Worm (Caenorhabditis elegans) whole organism, L2 larva: ENCODE data around the gene F57C7.4.
A peak's percentile ranks its signal among the peaks of the same experiment; 100 is the strongest.

Experiments
- R02D3.7 ChIP-seq: fragments of 150-350 bp; optimal IDR thresholded peaks from 2 replicates; lab custom pipeline; 2014; ENCODE audit warnings: missing biosample characterization, missing genetic modification characterization
- ama-1 ChIP-seq: fragments of 150-350 bp; optimal IDR thresholded peaks from 2 replicates; lab custom pipeline; 2018; ENCODE audit warnings: inconsistent platforms
- nhr-12 ChIP-seq: fragments of 150-350 bp; optimal IDR thresholded peaks from 2 replicates; lab custom pipeline; 2014; ENCODE audit warnings: missing biosample characterization, missing genetic modification characterization
- nhr-237 ChIP-seq: fragments of 150-350 bp; optimal IDR thresholded peaks from 2 replicates; lab custom pipeline; 2014; ENCODE audit warnings: missing biosample characterization, missing genetic modification characterization
- sma-9 ChIP-seq, 2 experiments: fragments of 150-350 bp in 1 of 2; sonication (generic microtip) in 1 of 2; optimal IDR thresholded peaks; 2 replicates each; lab custom pipeline; 2014 to 2016; ENCODE audit warnings: missing genetic modification characterization in 2 of 2, mild to moderate bottlenecking in 1 of 2, missing biosample characterization in 1 of 2, missing compliant biosample characterization in 1 of 2, missing genetic modification reagents in 1 of 2, moderate library complexity in 1 of 2
- unc-55 ChIP-seq: fragments of 150-350 bp; sonication (generic microtip); optimal IDR thresholded peaks from 3 replicates; lab custom pipeline; 2014; ENCODE audit warnings: missing biosample characterization, missing genetic modification reagents, missing genetic modification characterization
- unc-62 ChIP-seq: fragments of 150-350 bp; optimal IDR thresholded peaks from 2 replicates; lab custom pipeline; 2014; ENCODE audit warnings: missing biosample characterization, missing genetic modification reagents, missing genetic modification characterization
- ztf-1 ChIP-seq: fragments of 200-800 bp; sonication (Bioruptor generic); conservative IDR thresholded peaks from 2 replicates; pipeline ENCODE4 v1.3.6; 2022; ENCODE audit warnings: missing genetic modification characterization, missing compliant biosample characterization
- ztf-11 ChIP-seq: sonication (generic microtip); optimal IDR thresholded peaks from 2 replicates; lab custom pipeline; 2017; ENCODE audit warnings: missing biosample characterization, missing genetic modification characterization

DNA sequence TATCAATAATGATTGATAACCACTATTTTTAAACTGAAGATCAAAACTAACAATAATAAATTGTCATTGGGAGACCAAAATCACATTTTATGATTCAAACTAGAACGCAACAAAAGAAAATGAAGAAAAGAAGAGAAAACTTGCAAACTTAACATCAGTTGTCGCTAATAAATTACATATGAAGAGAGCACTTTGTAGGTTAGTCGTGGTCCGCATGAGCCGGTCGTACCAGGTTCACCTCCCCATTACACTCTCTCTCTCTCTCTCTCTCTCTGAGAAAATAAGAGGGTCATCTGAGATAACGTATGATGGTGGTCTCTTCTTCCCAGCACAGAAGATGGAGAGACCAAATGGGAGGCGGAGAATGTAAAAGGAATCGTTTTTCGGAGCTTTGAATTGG is 39.8 kb upstream of the F57C7.4 start:
- TF ChIP-seq ama-1 (lab: Kevin White, UChicago) (no peak), sma-9 (GFP tag; optimal IDR thresholded peaks at IDR 0.05; lab: Kevin White, UChicago) (peak; percentile 11), sma-9 (tag; optimal IDR thresholded peaks at IDR 0.05; lab: Kevin White, UChicago) (no peak), nhr-237 (tag; lab: Kevin White, UChicago) (no peak), unc-62 (GFP tag; lab: Kevin White, UChicago) (no peak), unc-55 (GFP tag; lab: Kevin White, UChicago) (no peak), R02D3.7 (tag; lab: Kevin White, UChicago) (no peak), nhr-12 (no peak), ztf-1 (GFP tag; lab: Robert Waterston, UW) (no peak), ztf-11 (tag; lab: Kevin White, UChicago) (no peak)
